Worm (Caenorhabditis elegans): Measurements from ENCODE around the gene srbc-63.

The srbc-63 gene

DNA sequence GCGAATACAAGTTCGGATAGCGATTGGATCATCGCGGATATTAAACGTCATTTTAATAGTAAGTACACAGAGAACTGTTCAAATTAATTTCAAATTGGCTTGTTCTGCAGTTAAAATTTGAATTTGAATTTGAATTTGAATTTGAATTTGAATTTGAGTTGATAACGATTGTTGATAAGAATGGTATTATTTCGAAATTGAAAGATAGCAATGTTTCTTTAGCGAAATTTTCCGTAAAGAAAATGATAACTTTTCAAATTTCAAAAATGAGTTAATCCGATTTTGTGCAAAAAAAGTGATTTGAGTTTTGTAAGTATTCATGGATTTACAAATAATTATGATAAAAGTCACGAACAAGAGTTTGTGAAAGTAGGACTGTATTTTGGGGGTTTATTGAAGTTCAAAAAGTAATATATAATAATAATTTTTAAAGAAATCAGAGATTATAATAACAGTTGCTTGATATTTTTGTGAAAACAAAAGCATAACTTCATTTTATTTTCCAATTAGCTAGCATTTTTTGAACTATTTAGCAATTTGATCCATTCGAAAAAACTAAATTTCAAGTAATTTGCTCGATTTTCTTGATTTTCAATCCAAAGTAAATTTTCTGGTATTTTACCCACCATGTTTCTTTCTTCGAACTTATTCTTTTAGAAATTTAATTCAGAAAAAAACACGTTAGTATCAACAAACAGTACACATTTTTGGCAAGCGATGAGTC, 13.0 kb upstream of the srbc-63 start, which contains the start of gene Y36E3A.2:
Gene Y36E3A.2, plus strand, starts transcription at position 674 of the 724 bp plus-strand sequence.
- TF ChIP-seq vab-15 (tag; optimal IDR thresholded peaks at IDR 0.05) (no peak), lin-15B (tag; optimal IDR thresholded peaks at IDR 0.05) (no peak), sup-37 (GFP tag; optimal IDR thresholded peaks at IDR 0.05) (no peak), elt-2 (tag; optimal IDR thresholded peaks at IDR 0.05) (peak; percentile 65), efl-1 (optimal IDR thresholded peaks at IDR 0.05) (no peak), efl-1 (GFP tag; optimal IDR thresholded peaks at IDR 0.05 in 1 of 2) (peak in 1 of 2 experiments; percentile 9)

- TF ChIP-seq lin-39 (tag; optimal IDR thresholded peaks at IDR 0.05) (no peak), lin-35 (GFP tag; optimal IDR thresholded peaks at IDR 0.05) (no peak), nhr-11 (tag; optimal IDR thresholded peaks at IDR 0.05) (no peak), ama-1 (optimal IDR thresholded peaks at IDR 0.05) (no peak), hpl-2 (GFP tag; optimal IDR thresholded peaks at IDR 0.05) (no peak), fkh-8 (tag; optimal IDR thresholded peaks at IDR 0.05) (no peak), skn-1 (tag; optimal IDR thresholded peaks at IDR 0.05) (no peak), alr-1 (tag; optimal IDR thresholded peaks at IDR 0.05; ENCODE audit: borderline replicate concordance) (no peak), C04F5.9 (tag; optimal IDR thresholded peaks at IDR 0.05) (no peak), blmp-1 (tag; optimal IDR thresholded peaks at IDR 0.05) (no peak), lir-3 (tag; optimal IDR thresholded peaks at IDR 0.05; ENCODE audit: poor library complexity) (no peak), unc-130 (tag; optimal IDR thresholded peaks at IDR 0.05) (no peak), nhr-12 (tag; optimal IDR thresholded peaks at IDR 0.05) (no peak), elt-3 (tag; optimal IDR thresholded peaks at IDR 0.05) (no peak), hlh-17 (GFP tag; optimal IDR thresholded peaks at IDR 0.05; ENCODE audit: borderline replicate concordance) (no peak), isw-1 (GFP tag; IDR thresholded peaks at IDR 0.05) (no peak), fkh-10 (GFP tag; optimal IDR thresholded peaks at IDR 0.05) (no peak)
Measured at ce11 chrV:15423601-15424000, 11.1 kb upstream of the srbc-63 start, which contains the start of gene fbxa-104. TSS of gene fbxa-104 (minus strand) at chrV:15423683.

DNA sequence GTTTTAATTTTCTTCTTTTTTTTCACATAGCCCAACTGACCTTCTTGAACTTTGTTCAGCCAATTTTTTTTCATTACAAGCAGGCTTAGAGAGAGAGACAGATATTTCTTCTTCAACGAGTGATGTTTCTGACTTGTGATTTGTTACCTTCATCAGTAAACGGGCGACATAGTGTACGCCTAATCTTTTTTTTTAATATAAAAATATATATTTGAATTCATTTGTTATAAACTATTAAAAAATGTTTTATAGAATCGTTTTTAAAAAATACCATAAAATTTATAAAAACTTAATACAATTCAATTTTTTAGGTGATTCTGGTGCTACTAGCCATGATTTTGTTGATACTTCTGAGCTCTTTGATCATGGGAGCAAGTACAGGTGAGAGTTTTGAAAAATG, 5.3 kb upstream of the srbc-63 start, which contains the start of gene T06E6.10:
Gene T06E6.10, plus strand, starts transcription at position 301 of the 400 bp plus-strand sequence.
- TF ChIP-seq sox-4 (tag; optimal IDR thresholded peaks at IDR 0.05) (no peak), skn-1 (tag; optimal IDR thresholded peaks at IDR 0.05) (no peak), ces-1 (GFP tag; optimal IDR thresholded peaks at IDR 0.05) (no peak), mef-2 (tag; optimal IDR thresholded peaks at IDR 0.05) (no peak)

DNA sequence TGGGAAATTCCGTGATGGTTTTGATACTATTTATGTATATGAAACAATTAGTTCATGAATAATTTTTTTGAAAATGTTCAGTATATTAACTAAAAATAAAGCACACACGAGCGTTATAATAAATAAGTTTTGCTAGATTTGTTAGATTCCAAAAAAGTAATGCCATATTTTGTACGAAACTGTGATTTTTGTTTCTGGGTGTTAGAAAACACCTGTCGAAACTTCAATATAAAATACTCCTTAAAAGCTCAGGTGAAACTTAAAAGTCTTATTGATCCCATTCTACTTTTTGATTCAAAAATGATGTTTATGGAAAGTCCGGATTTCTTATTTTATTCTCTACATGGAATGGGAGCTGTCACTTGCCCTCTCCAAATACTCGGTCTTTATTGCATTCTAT, 3.4 kb upstream of the srbc-63 start, which contains the start of gene srh-265:
Gene srh-265, plus strand, starts transcription at position 301 of the 400 bp plus-strand sequence.
- TF ChIP-seq efl-1 (optimal IDR thresholded peaks at IDR 0.05) (no peak), efl-1 (GFP tag; optimal IDR thresholded peaks at IDR 0.05 in 1 of 2) (no peak), sup-37 (GFP tag; optimal IDR thresholded peaks at IDR 0.05) (no peak), dsc-1 (tag; optimal IDR thresholded peaks at IDR 0.05) (no peak), C16A3.4 (tag; optimal IDR thresholded peaks at IDR 0.05) (no peak), lin-14 (GFP tag; optimal IDR thresholded peaks at IDR 0.05) (no peak), lin-13 (GFP tag; optimal IDR thresholded peaks at IDR 0.05) (no peak), ces-1 (GFP tag; optimal IDR thresholded peaks at IDR 0.05) (no peak), egl-27 (tag; optimal IDR thresholded peaks at IDR 0.05) (no peak), mep-1 (tag; optimal IDR thresholded peaks at IDR 0.05) (no peak)

DNA sequence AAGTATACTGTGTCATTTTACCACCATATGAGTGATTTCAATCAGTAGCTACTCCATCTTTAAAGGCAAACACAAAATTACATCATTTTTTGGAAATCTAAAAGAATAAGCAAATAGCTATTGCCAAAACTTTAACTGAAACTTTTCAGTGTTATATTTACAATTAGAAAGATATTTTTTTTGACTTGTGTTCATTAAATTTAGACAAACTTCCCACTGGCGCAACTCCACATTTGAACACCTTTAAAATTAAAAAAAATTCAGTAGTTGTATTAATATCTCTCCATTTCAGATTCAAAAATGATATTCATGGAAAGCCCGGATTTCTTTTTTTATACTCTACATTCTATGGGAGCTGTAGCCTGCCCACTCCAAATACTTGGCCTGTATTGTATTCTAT, 1.3 kb upstream of the srbc-63 start, which contains the start of gene srh-264:
Gene srh-264, plus strand, starts transcription at position 301 of the 400 bp plus-strand sequence.
- TF ChIP-seq mef-2 (tag; optimal IDR thresholded peaks at IDR 0.05): no peak
- TF ChIP-seq nhr-47 (tag; optimal IDR thresholded peaks at IDR 0.05): no peak
- TF ChIP-seq skn-1 (tag; optimal IDR thresholded peaks at IDR 0.05): no peak
- no peak for TF ChIP-seq ceh-63 (GFP tag; optimal IDR thresholded peaks at IDR 0.05)
- TF ChIP-seq zip-4 (GFP tag; optimal IDR thresholded peaks at IDR 0.05): no peak
- no peak for TF ChIP-seq mab-9 (GFP tag; IDR thresholded peaks at IDR 0.05)
- TF ChIP-seq nhr-28 (tag; optimal IDR thresholded peaks at IDR 0.05): no peak
- TF ChIP-seq zag-1 (tag; optimal IDR thresholded peaks at IDR 0.05): no peak
- no peak for TF ChIP-seq unc-62 (GFP tag; optimal IDR thresholded peaks at IDR 0.05)
- TF ChIP-seq ztf-4 (tag; optimal IDR thresholded peaks at IDR 0.05): no peak
- no peak for TF ChIP-seq lin-35 (GFP tag; optimal IDR thresholded peaks at IDR 0.05)
- TF ChIP-seq dsc-1 (tag; optimal IDR thresholded peaks at IDR 0.05): no peak
- TF ChIP-seq tlp-1 (tag; optimal IDR thresholded peaks at IDR 0.05): no peak
- TF ChIP-seq efl-3 (GFP tag; optimal IDR thresholded peaks at IDR 0.05): no peak
- no peak for TF ChIP-seq nhr-77 (tag; optimal IDR thresholded peaks at IDR 0.05)
- no peak for TF ChIP-seq grh-1 (GFP tag; IDR thresholded peaks at IDR 0.05)
- no peak for TF ChIP-seq ceh-88 (GFP tag; IDR thresholded peaks at IDR 0.05)
- TF ChIP-seq F16B12.6 (tag; optimal IDR thresholded peaks at IDR 0.05): no peak
